Fruit fly (Drosophila melanogaster) whole organism, adult: ENCODE measurements around the gene ECSIT.

Experiments
- CG11617 ChIP-seq: fragments of 200-800 bp; sonication (Bioruptor generic); optimal IDR thresholded peaks from 2 replicates; lab custom pipeline; 2017; ENCODE audit warnings: mild to moderate bottlenecking, missing biosample characterization, missing genetic modification reagents, missing genetic modification characterization
- CG33017 ChIP-seq: fragments of 200-800 bp; sonication (Bioruptor generic); optimal IDR thresholded peaks from 2 replicates; lab custom pipeline; 2018; ENCODE audit warnings: missing biosample characterization, mild to moderate bottlenecking, missing genetic modification characterization, moderate library complexity
- CG5204 ChIP-seq: fragments of 200-800 bp; sonication (Bioruptor generic); optimal IDR thresholded peaks from 2 replicates; lab custom pipeline; 2016; ENCODE audit warnings: missing biosample characterization, missing genetic modification characterization
- CG7045 ChIP-seq: fragments of 200-800 bp; sonication (Bioruptor generic); optimal IDR thresholded peaks from 2 replicates; lab custom pipeline; 2017; ENCODE audit warnings: missing biosample characterization, mild to moderate bottlenecking, missing genetic modification characterization
- Clk ChIP-seq: fragments of 200-800 bp; sonication (Bioruptor generic); optimal IDR thresholded peaks from 2 replicates; lab custom pipeline; 2017; ENCODE audit warnings: missing biosample characterization, missing genetic modification characterization
- Crg-1 ChIP-seq: fragments of 200-800 bp; sonication (Bioruptor generic); optimal IDR thresholded peaks from 2 replicates; lab custom pipeline; 2016; ENCODE audit warnings: missing biosample characterization, missing genetic modification characterization
- Hr96 ChIP-seq: fragments of 200-800 bp; sonication (Bioruptor generic); optimal IDR thresholded peaks from 2 replicates; lab custom pipeline; 2016; ENCODE audit warnings: missing biosample characterization, missing genetic modification characterization
- cnc ChIP-seq, 2 experiments: fragments of >200 bp; optimal IDR thresholded peaks; 2 replicates each; lab custom pipeline; 2017
- kay ChIP-seq: fragments of 200-800 bp; sonication (Bioruptor generic); peaks from one replicate; lab custom pipeline; 2016; ENCODE audit warnings: missing biosample characterization, missing genetic modification characterization, borderline replicate concordance
- tj ChIP-seq: fragments of 200-800 bp; sonication (Bioruptor generic); optimal IDR thresholded peaks from 3 replicates; lab custom pipeline; 2017; ENCODE audit warnings: missing biosample characterization, mild to moderate bottlenecking, missing genetic modification characterization, moderate library complexity

DNA sequence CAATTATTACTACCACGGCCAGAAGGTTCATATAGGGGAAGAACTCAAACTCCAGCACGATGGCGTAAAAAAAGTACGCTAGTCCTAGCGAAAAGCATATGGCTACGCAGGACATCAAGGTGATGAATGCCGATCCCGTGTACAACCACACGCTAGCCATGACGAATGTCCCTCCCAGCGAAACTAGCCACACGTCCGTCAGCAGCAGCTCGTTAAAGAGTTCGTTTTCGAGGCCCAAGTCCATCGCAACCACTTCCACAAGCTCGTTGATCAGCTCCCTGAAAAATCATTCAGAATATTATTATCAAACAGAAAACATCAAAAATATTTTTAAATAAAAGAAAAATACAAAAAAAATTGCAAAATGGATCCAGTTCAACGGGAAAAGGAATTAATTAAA lies 3.4 kb upstream of the ECSIT start, which contains the start of gene CG34287:
- TF ChIP-seq Clk (GFP tag; lab: Kevin White, UChicago) (no peak), CG33017 (no peak), Hr96 (GFP tag; lab: Kevin White, UChicago) (no peak), Crg-1 (GFP tag; lab: Kevin White, UChicago) (no peak), kay (no peak), CG11617 (GFP tag; lab: Kevin White, UChicago) (no peak), CG7045 (GFP tag; lab: Kevin White, UChicago) (no peak), cnc (optimal IDR thresholded peaks at IDR 0.05; lab: Kevin White, UChicago) (no peak), CG5204 (GFP tag; lab: Kevin White, UChicago) (no peak), tj (GFP tag; lab: Kevin White, UChicago) (no peak)
